Worm (Caenorhabditis elegans) whole organism, young adult: ENCODE data around the gene str-61.

Source experiments
- F10E7.11 ChIP-seq: sonication (generic microtip); optimal IDR thresholded peaks from 2 replicates; lab custom pipeline; 2017; ENCODE audit warnings: mild to moderate bottlenecking, missing genetic modification characterization, moderate library complexity, missing compliant biosample characterization
- pha-4 ChIP-seq: fragments of 150-350 bp; sonication (generic microtip); optimal IDR thresholded peaks from 2 replicates; lab custom pipeline; 2014; ENCODE audit warnings: missing biosample characterization, missing genetic modification reagents, missing genetic modification characterization
- unc-62 ChIP-seq: fragments of 150-350 bp; optimal IDR thresholded peaks from 2 replicates; lab custom pipeline; 2014; ENCODE audit warnings: missing biosample characterization, missing genetic modification reagents, missing genetic modification characterization

DNA sequence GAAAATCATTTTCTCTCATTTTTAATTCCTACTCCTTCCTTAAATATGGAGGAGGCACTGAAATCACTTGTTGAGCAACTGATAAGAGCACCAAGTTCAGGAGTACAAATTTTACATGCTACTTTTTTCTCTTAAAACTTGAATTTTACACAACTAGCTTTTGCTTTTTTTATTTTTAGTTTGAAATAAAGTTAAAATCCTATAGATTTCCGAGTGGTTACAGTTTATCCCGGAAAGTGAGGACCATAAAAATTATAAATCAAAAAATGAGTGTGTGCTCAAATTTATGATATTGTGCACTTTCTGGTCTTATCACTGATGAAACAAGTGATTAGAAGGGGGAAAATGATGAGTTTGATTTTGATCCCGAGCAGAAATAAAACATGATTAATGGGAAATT is 43.1 kb downstream of the str-61 start, which contains the start of gene oac-53:
- TF ChIP-seq F10E7.11 (tag; lab: Kevin White, UChicago) (no peak), pha-4 (tag; lab: Kevin White, UChicago) (no peak), unc-62 (GFP tag; lab: Kevin White, UChicago) (no peak)
